Worm (Caenorhabditis elegans) whole organism, midembryonic: Measurements from ENCODE around the gene teg-1.

ENCODE experiments used
- T22C8.4 ChIP-seq: fragments of 200-800 bp; sonication (Bioruptor generic); IDR thresholded peaks from 2 replicates; pipeline ENCODE4 v1.3.6; 2022; ENCODE audit warnings: missing genetic modification characterization, missing compliant biosample characterization
- cog-1 ChIP-seq: sonication (generic microtip); optimal IDR thresholded peaks from 2 replicates; lab custom pipeline; 2016; ENCODE audit warnings: missing genetic modification characterization, missing compliant biosample characterization
- flt-1 ChIP-seq: fragments of 200-800 bp; sonication (Bioruptor generic); IDR thresholded peaks from 2 replicates; pipeline ENCODE4 v1.3.6; 2022; ENCODE audit warnings: missing genetic modification characterization, missing compliant biosample characterization
- klf-2 ChIP-seq: fragments of 200-800 bp; sonication (Bioruptor generic); conservative IDR thresholded peaks from 2 replicates; pipeline ENCODE4 v1.3.6; 2022; ENCODE audit warnings: missing genetic modification reagents, missing genetic modification characterization, missing compliant biosample characterization
- med-1 ChIP-seq: sonication (generic microtip); optimal IDR thresholded peaks from 2 replicates; lab custom pipeline; 2017; ENCODE audit warnings: missing genetic modification characterization, mild to moderate bottlenecking, missing compliant biosample characterization, antibody characterized with exemption, missing genetic modification reagents; ENCODE audit not compliant: insufficient read depth
- ref-1 ChIP-seq: fragments of 200-800 bp; sonication (Bioruptor generic); conservative IDR thresholded peaks from 2 replicates; pipeline ENCODE4 v1.3.6; 2022; ENCODE audit warnings: missing genetic modification reagents, missing genetic modification characterization, missing compliant biosample characterization
- tab-1 ChIP-seq: fragments of 200-800 bp; sonication (Bioruptor generic); IDR thresholded peaks from 2 replicates; pipeline ENCODE4 v1.3.6; 2022; ENCODE audit warnings: missing genetic modification characterization, missing compliant biosample characterization
- ztf-23 ChIP-seq: fragments of 200-800 bp; sonication (Bioruptor generic); IDR thresholded peaks from 2 replicates; pipeline ENCODE4 v1.3.6; 2022; ENCODE audit warnings: missing genetic modification reagents, missing genetic modification characterization, missing compliant biosample characterization
- ztf-29 ChIP-seq: fragments of 200-800 bp; sonication (Bioruptor generic); IDR thresholded peaks from 2 replicates; pipeline ENCODE4 v1.3.6; 2022; ENCODE audit warnings: missing genetic modification reagents, missing genetic modification characterization, missing compliant biosample characterization

Gene teg-1

ce11 chrIII:11352840-11353239, 34.8 kb upstream of the teg-1 start:
- peak; percentile 81; the same call in 1 of the 2 replicates for TF ChIP-seq tab-1
- TF ChIP-seq ztf-23 (GFP tag; lab: Robert Waterston, UW): 0 out of 2 replicates have a peak, but pooled peaks have one; percentile 37
- no peak for TF ChIP-seq med-1 (GFP tag; lab: Kevin White, UChicago)
- no peak for TF ChIP-seq klf-2
- TF ChIP-seq ref-1 (GFP tag; lab: Robert Waterston, UW): 0 out of 2 replicates have a peak, but pooled peaks have one; percentile 23
- no peak for TF ChIP-seq T22C8.4 (GFP tag; lab: Robert Waterston, UW)
- no peak for TF ChIP-seq cog-1
- peak; percentile 83 for TF ChIP-seq flt-1 (GFP tag; lab: Robert Waterston, UW)
- TF ChIP-seq ztf-29 (GFP tag; lab: Robert Waterston, UW): no peak

ce11 chrIII:11350107-11350826, 32.2 kb upstream of the teg-1 start:
- no peak for TF ChIP-seq klf-2
- TF ChIP-seq cog-1: no peak
- TF ChIP-seq tab-1: no peak
- no peak for TF ChIP-seq med-1 (GFP tag; lab: Kevin White, UChicago)
- no peak for TF ChIP-seq T22C8.4 (GFP tag; lab: Robert Waterston, UW)
- TF ChIP-seq flt-1 (GFP tag; lab: Robert Waterston, UW): no peak
- no peak for TF ChIP-seq ztf-23 (GFP tag; lab: Robert Waterston, UW)
- TF ChIP-seq ref-1 (GFP tag; lab: Robert Waterston, UW): no peak
- TF ChIP-seq ztf-29 (GFP tag; lab: Robert Waterston, UW): no peak

ce11 chrIII:11346383-11346782, 28.4 kb upstream of the teg-1 start, which contains the start of gene T28D6.7:
TSS of gene T28D6.7 (minus strand) at chrIII:11346483.
- TF ChIP-seq ref-1 (GFP tag; lab: Robert Waterston, UW): no peak
- no peak for TF ChIP-seq flt-1 (GFP tag; lab: Robert Waterston, UW)
- no peak for TF ChIP-seq cog-1
- TF ChIP-seq ztf-23 (GFP tag; lab: Robert Waterston, UW): no peak
- no peak for TF ChIP-seq T22C8.4 (GFP tag; lab: Robert Waterston, UW)
- no peak for TF ChIP-seq med-1 (GFP tag; lab: Kevin White, UChicago)
- TF ChIP-seq klf-2: no peak
- TF ChIP-seq tab-1: no peak
- no peak for TF ChIP-seq ztf-29 (GFP tag; lab: Robert Waterston, UW)

ce11 chrIII:11344125-11344524, 26.1 kb upstream of the teg-1 start:
- TF ChIP-seq ref-1 (GFP tag; lab: Robert Waterston, UW) (no peak), tab-1 (no peak), flt-1 (GFP tag; lab: Robert Waterston, UW) (no peak), ztf-29 (GFP tag; lab: Robert Waterston, UW) (no peak), klf-2 (no peak), ztf-23 (GFP tag; lab: Robert Waterston, UW) (no peak), cog-1 (no peak)

- TF ChIP-seq flt-1 (GFP tag; lab: Robert Waterston, UW) (no peak), med-1 (GFP tag; lab: Kevin White, UChicago) (no peak), ztf-29 (GFP tag; lab: Robert Waterston, UW) (no peak), cog-1 (no peak), T22C8.4 (GFP tag; lab: Robert Waterston, UW) (no peak), ref-1 (GFP tag; lab: Robert Waterston, UW) (no peak), klf-2 (no peak), tab-1 (no peak), ztf-23 (GFP tag; lab: Robert Waterston, UW) (no peak)
Observed at ce11 chrIII:11343041-11343440, 25.0 kb upstream of the teg-1 start, which contains the start of the genes T28D6.6 and pen-2. TSS of gene T28D6.6 (minus strand) at chrIII:11343108. TSS of gene pen-2 (plus strand) at chrIII:11343322.

ce11 chrIII:11341466-11341865, 23.4 kb upstream of the teg-1 start:
- TF ChIP-seq ztf-29 (GFP tag; lab: Robert Waterston, UW): no peak
- TF ChIP-seq cog-1: no peak
- TF ChIP-seq flt-1 (GFP tag; lab: Robert Waterston, UW): no peak
- no peak for TF ChIP-seq T22C8.4 (GFP tag; lab: Robert Waterston, UW)
- no peak for TF ChIP-seq klf-2
- TF ChIP-seq med-1 (GFP tag; lab: Kevin White, UChicago): no peak
- TF ChIP-seq ztf-23 (GFP tag; lab: Robert Waterston, UW): no peak
- TF ChIP-seq tab-1: no peak
- no peak for TF ChIP-seq ref-1 (GFP tag; lab: Robert Waterston, UW)

ce11 chrIII:11337627-11338026, 19.6 kb upstream of the teg-1 start:
- TF ChIP-seq ztf-23 (GFP tag; lab: Robert Waterston, UW) (no peak), ztf-29 (GFP tag; lab: Robert Waterston, UW) (no peak), tab-1 (no peak), flt-1 (GFP tag; lab: Robert Waterston, UW) (no peak), T22C8.4 (GFP tag; lab: Robert Waterston, UW) (no peak), ref-1 (GFP tag; lab: Robert Waterston, UW) (no peak), med-1 (GFP tag; lab: Kevin White, UChicago) (no peak)

ce11 chrIII:11336072-11336471, 18.0 kb upstream of the teg-1 start:
- TF ChIP-seq tab-1: no peak
- TF ChIP-seq ref-1 (GFP tag; lab: Robert Waterston, UW): no peak
- no peak for TF ChIP-seq ztf-29 (GFP tag; lab: Robert Waterston, UW)
- TF ChIP-seq med-1 (GFP tag; lab: Kevin White, UChicago): no peak
- no peak for TF ChIP-seq T22C8.4 (GFP tag; lab: Robert Waterston, UW)
- no peak for TF ChIP-seq cog-1
- no peak for TF ChIP-seq ztf-23 (GFP tag; lab: Robert Waterston, UW)
- no peak for TF ChIP-seq klf-2
- no peak for TF ChIP-seq flt-1 (GFP tag; lab: Robert Waterston, UW)

ce11 chrIII:11334346-11334745, 16.3 kb upstream of the teg-1 start:
- TF ChIP-seq flt-1 (GFP tag; lab: Robert Waterston, UW): 0 out of 2 replicates have a peak, but pooled peaks have one; percentile 11
- no peak for TF ChIP-seq tab-1
